Worm (Caenorhabditis elegans) whole organism, L4 larva: ENCODE results near the gene frm-7.

ENCODE experiments used
- T20F7.1 ChIP-seq: fragments of 200-800 bp; sonication (Bioruptor generic); optimal IDR thresholded peaks from 2 replicates; lab custom pipeline; 2018; ENCODE audit warnings: mild to moderate bottlenecking, missing genetic modification characterization, missing compliant biosample characterization
- T26A8.4 ChIP-seq: fragments of 200-800 bp; sonication (Bioruptor generic); IDR thresholded peaks from 2 replicates; pipeline ENCODE4 v1.3.6; 2022; ENCODE audit warnings: missing genetic modification characterization, missing compliant biosample characterization
- aha-1 ChIP-seq: fragments of 150-350 bp; peaks from one replicate; lab custom pipeline; 2014; ENCODE audit warnings: missing biosample characterization, missing genetic modification characterization
- ceh-62 ChIP-seq: sonication (generic microtip); optimal IDR thresholded peaks from 2 replicates; lab custom pipeline; 2017; ENCODE audit warnings: missing biosample characterization, missing genetic modification characterization
- cey-2 ChIP-seq: sonication (generic microtip); optimal IDR thresholded peaks from 3 replicates; lab custom pipeline; 2017; ENCODE audit warnings: missing genetic modification characterization, mild to moderate bottlenecking, missing compliant biosample characterization, antibody characterized with exemption, borderline replicate concordance; ENCODE audit not compliant: insufficient read depth
- daf-12 ChIP-seq: fragments of 150-350 bp; optimal IDR thresholded peaks from 2 replicates; lab custom pipeline; 2014; ENCODE audit warnings: missing biosample characterization, missing genetic modification reagents, missing genetic modification characterization
- daf-16 ChIP-seq, 3 experiments: sonication (generic microtip); optimal IDR thresholded peaks; 2 replicates each; lab custom pipeline; 2016 to 2017; ENCODE audit warnings: missing genetic modification characterization in 3 of 3, missing genetic modification reagents in 3 of 3, mild to moderate bottlenecking in 2 of 3, missing compliant biosample characterization in 2 of 3, missing biosample characterization in 1 of 3, moderate library complexity in 1 of 3
- dmd-6 ChIP-seq: fragments of 200-800 bp; sonication (Bioruptor generic); IDR thresholded peaks from 2 replicates; pipeline ENCODE4 v1.3.6; 2022; ENCODE audit warnings: missing genetic modification reagents, missing genetic modification characterization, missing compliant biosample characterization
- dve-1 ChIP-seq: sonication (generic microtip); optimal IDR thresholded peaks from 2 replicates; lab custom pipeline; 2017; ENCODE audit warnings: antibody characterized with exemption, mild to moderate bottlenecking, missing genetic modification characterization, missing compliant biosample characterization; ENCODE audit not compliant: insufficient read depth
- hlh-11 ChIP-seq: fragments of 200-800 bp; sonication (Bioruptor generic); optimal IDR thresholded peaks from 2 replicates; lab custom pipeline; 2018; ENCODE audit warnings: mild to moderate bottlenecking, missing genetic modification characterization, missing compliant biosample characterization
- hlh-30 ChIP-seq: sonication (generic microtip); optimal IDR thresholded peaks from 2 replicates; lab custom pipeline; 2017; ENCODE audit warnings: antibody characterized with exemption, mild to moderate bottlenecking, missing genetic modification characterization, missing compliant biosample characterization; ENCODE audit not compliant: insufficient read depth
- hmg-1.1 ChIP-seq: fragments of 200-800 bp; sonication (Bioruptor generic); IDR thresholded peaks from 2 replicates; pipeline ENCODE4 v1.3.6; 2022; ENCODE audit warnings: missing genetic modification reagents, missing genetic modification characterization, missing compliant biosample characterization
- lim-7 ChIP-seq: fragments of 200-800 bp; sonication (Bioruptor generic); IDR thresholded peaks from 2 replicates; pipeline ENCODE4 v1.3.6; 2022; ENCODE audit warnings: missing genetic modification characterization, missing compliant biosample characterization
- lin-1 ChIP-seq: fragments of 200-800 bp; sonication (Bioruptor generic); IDR thresholded peaks from 2 replicates; pipeline ENCODE4 v1.3.6; 2022; ENCODE audit warnings: missing genetic modification reagents, missing genetic modification characterization, missing compliant biosample characterization
- lin-15B ChIP-seq: fragments of 150-350 bp; sonication (generic microtip); optimal IDR thresholded peaks from 3 replicates; lab custom pipeline; 2014; ENCODE audit warnings: missing biosample characterization, missing genetic modification characterization
- lin-38 ChIP-seq: fragments of 200-800 bp; sonication (Bioruptor generic); IDR thresholded peaks from 2 replicates; pipeline ENCODE4 v1.3.6; 2022; ENCODE audit warnings: missing genetic modification reagents, missing genetic modification characterization, missing compliant biosample characterization
- mdl-1 ChIP-seq, 2 experiments: fragments of 150-350 bp in 1 of 2; sonication (generic microtip) in 1 of 2; optimal IDR thresholded peaks; 2 replicates each; lab custom pipeline; 2014 to 2017; ENCODE audit warnings: missing biosample characterization in 2 of 2, missing genetic modification characterization in 2 of 2
- mdt-29 ChIP-seq: fragments of 200-800 bp; sonication (Bioruptor generic); IDR thresholded peaks from 2 replicates; pipeline ENCODE4 v1.3.6; 2022; ENCODE audit warnings: missing genetic modification reagents, missing genetic modification characterization, missing compliant biosample characterization
- mep-1 ChIP-seq: fragments of 150-350 bp; sonication (generic microtip); optimal IDR thresholded peaks from 3 replicates; lab custom pipeline; 2014; ENCODE audit warnings: missing biosample characterization, missing genetic modification characterization
- nhr-237 ChIP-seq: sonication (generic microtip); optimal IDR thresholded peaks from 2 replicates; lab custom pipeline; 2017; ENCODE audit warnings: missing biosample characterization, missing genetic modification characterization
- nhr-25 ChIP-seq: sonication (generic microtip); optimal IDR thresholded peaks from 2 replicates; lab custom pipeline; 2017; ENCODE audit warnings: missing genetic modification characterization, mild to moderate bottlenecking, missing compliant biosample characterization, antibody characterized with exemption, moderate library complexity, borderline replicate concordance; ENCODE audit not compliant: insufficient read depth
- nhr-28 ChIP-seq: fragments of 150-350 bp; optimal IDR thresholded peaks from 2 replicates; lab custom pipeline; 2014; ENCODE audit warnings: missing biosample characterization, missing genetic modification characterization
- nhr-41 ChIP-seq: fragments of 200-800 bp; sonication (Bioruptor generic); IDR thresholded peaks from 2 replicates; pipeline ENCODE4 v1.3.6; 2022; ENCODE audit warnings: missing genetic modification reagents, missing genetic modification characterization, missing compliant biosample characterization
- nhr-48 ChIP-seq: sonication (generic microtip); optimal IDR thresholded peaks from 2 replicates; lab custom pipeline; 2016; ENCODE audit warnings: mild to moderate bottlenecking, missing genetic modification characterization, missing compliant biosample characterization
- nhr-76 ChIP-seq: fragments of 150-350 bp; optimal IDR thresholded peaks from 2 replicates; lab custom pipeline; 2014; ENCODE audit warnings: missing biosample characterization, missing genetic modification characterization
- php-3 ChIP-seq: fragments of 200-800 bp; sonication (Bioruptor generic); IDR thresholded peaks from 2 replicates; pipeline ENCODE4 v1.3.6; 2022; ENCODE audit warnings: missing genetic modification reagents, missing genetic modification characterization, missing compliant biosample characterization
- pqm-1 ChIP-seq: sonication (generic microtip); optimal IDR thresholded peaks from 2 replicates; lab custom pipeline; 2017; ENCODE audit warnings: missing biosample characterization, missing genetic modification characterization
- rbr-2 ChIP-seq: sonication (generic microtip); optimal IDR thresholded peaks from 2 replicates; lab custom pipeline; 2016; ENCODE audit warnings: missing genotype, missing genetic modification characterization, missing compliant biosample characterization
- saeg-2 ChIP-seq: fragments of 200-800 bp; sonication (Bioruptor generic); IDR thresholded peaks from 2 replicates; pipeline ENCODE4 v1.3.6; 2022; ENCODE audit warnings: missing genetic modification reagents, missing genetic modification characterization, missing compliant biosample characterization
- skn-1 ChIP-seq: fragments of 150-350 bp; optimal IDR thresholded peaks from 2 replicates; lab custom pipeline; 2014; ENCODE audit warnings: missing biosample characterization, missing genetic modification characterization
- snpc-1.2 ChIP-seq: fragments of 200-800 bp; sonication (Bioruptor generic); IDR thresholded peaks from 2 replicates; pipeline ENCODE4 v1.3.6; 2022; ENCODE audit warnings: missing genetic modification reagents, missing genetic modification characterization, missing compliant biosample characterization
- spr-1 ChIP-seq: sonication (generic microtip); optimal IDR thresholded peaks from 2 replicates; lab custom pipeline; 2016; ENCODE audit warnings: mild to moderate bottlenecking, missing genetic modification characterization, missing compliant biosample characterization
- unc-130 ChIP-seq: sonication (generic microtip); optimal IDR thresholded peaks from 2 replicates; lab custom pipeline; 2016; ENCODE audit warnings: missing genetic modification reagents, missing genetic modification characterization, missing compliant biosample characterization
- unc-62 ChIP-seq, 3 experiments: fragments of 150-350 bp in 1 of 3; sonication (generic microtip); optimal IDR thresholded peaks in 2 of 3; peaks in 1 of 3; 1 replicate in 1 of 3; 2 replicates in 2 of 3; lab custom pipeline; 2014 to 2017; ENCODE audit warnings: missing biosample characterization in 3 of 3, missing genetic modification characterization in 3 of 3, missing genetic modification reagents in 3 of 3, missing genotype in 1 of 3
- zfp-3 ChIP-seq: fragments of 200-800 bp; sonication (Bioruptor generic); conservative IDR thresholded peaks from 2 replicates; pipeline ENCODE4 v1.3.6; 2022; ENCODE audit warnings: missing genetic modification reagents, missing genetic modification characterization, missing compliant biosample characterization
- ztf-7 ChIP-seq: fragments of 150-350 bp; optimal IDR thresholded peaks from 2 replicates; lab custom pipeline; 2014; ENCODE audit warnings: missing biosample characterization, missing genetic modification characterization

The frm-7 gene

ce11 chrV:12301985-12302591, at the start of gene frm-7, which contains the start of gene F55C5.17:
Gene frm-7 (plus strand): TSS chrV:12302484.
Gene F55C5.17 (plus strand): TSS chrV:12302541.
- TF ChIP-seq aha-1 (tag; lab: Kevin White, UChicago) = peak; percentile 17
- TF ChIP-seq rbr-2 (tag; lab: Kevin White, UChicago) = no peak
- TF ChIP-seq ceh-62 (tag; lab: Kevin White, UChicago) = no peak
- peak; percentile 19 for TF ChIP-seq nhr-28 (tag; lab: Kevin White, UChicago)
- TF ChIP-seq dmd-6 (GFP tag; lab: Robert Waterston, UW) = peak; percentile 54
- peak; percentile 60 for TF ChIP-seq T20F7.1
- TF ChIP-seq nhr-76 (tag; lab: Kevin White, UChicago) = no peak
- TF ChIP-seq nhr-48 (tag; lab: Kevin White, UChicago) = peak; percentile 26
- TF ChIP-seq hlh-11 (tag; lab: Kevin White, UChicago) = peak; percentile 73
- no peak for TF ChIP-seq daf-12 (tag; lab: Kevin White, UChicago)
- TF ChIP-seq mdt-29 (GFP tag; lab: Robert Waterston, UW) = peak; percentile 64
- TF ChIP-seq lin-1 = no peak
- peak; percentile 37 for TF ChIP-seq mep-1 (tag; lab: Kevin White, UChicago)
- peak; percentile 84 for TF ChIP-seq hlh-30 (tag; lab: Kevin White, UChicago)
- TF ChIP-seq pqm-1 (tag; lab: Kevin White, UChicago) = peak; percentile 47
- TF ChIP-seq snpc-1.2 (GFP tag; lab: Robert Waterston, UW) = no peak
- TF ChIP-seq spr-1 = no peak
- TF ChIP-seq unc-130 = no peak
- TF ChIP-seq nhr-237 (tag; lab: Kevin White, UChicago) = no peak
- peak; percentile 64; the same call in 1 of the 2 replicates for TF ChIP-seq php-3 (GFP tag; lab: Robert Waterston, UW)
- no peak for TF ChIP-seq daf-16 (GFP tag; optimal IDR thresholded peaks at IDR 0.05; lab: Kevin White, UChicago)
- TF ChIP-seq daf-16 (tag; optimal IDR thresholded peaks at IDR 0.05; lab: Kevin White, UChicago) = peak; percentile 50
- TF ChIP-seq dve-1 = peak; percentile 57
- no peak for TF ChIP-seq mdl-1 (tag; optimal IDR thresholded peaks at IDR 0.05; lab: Kevin White, UChicago)
- TF ChIP-seq nhr-25 (tag; lab: Kevin White, UChicago) = no peak
- 0 out of 2 replicates have a peak, but pooled peaks have one; percentile 9 for TF ChIP-seq nhr-41 (GFP tag; lab: Robert Waterston, UW)
- TF ChIP-seq lim-7 (GFP tag; lab: Robert Waterston, UW) = peak; percentile 15; the same call in 1 of the 2 replicates

- TF ChIP-seq T20F7.1 = no peak
- peak in 1 of 2 experiments; percentile 23 for TF ChIP-seq unc-62 (GFP tag; optimal IDR thresholded peaks at IDR 0.05 in 1 of 2; lab: Kevin White, UChicago)
- no peak for TF ChIP-seq unc-62 (tag; optimal IDR thresholded peaks at IDR 0.05; lab: Kevin White, UChicago)
- TF ChIP-seq nhr-237 (tag; lab: Kevin White, UChicago) = no peak
- no peak for TF ChIP-seq lin-38 (GFP tag; lab: Robert Waterston, UW)
- TF ChIP-seq zfp-3 = no peak
Observed at ce11 chrV:12255343-12255742, 46.9 kb upstream of the frm-7 start, which contains the start of gene T04H1.12. Gene T04H1.12 (plus strand): TSS chrV:12255643.

- no peak for TF ChIP-seq ztf-7 (tag; lab: Kevin White, UChicago)
- TF ChIP-seq cey-2 (tag; lab: Kevin White, UChicago) = no peak
- TF ChIP-seq lin-15B (tag; lab: Kevin White, UChicago) = no peak
- no peak for TF ChIP-seq saeg-2 (GFP tag; lab: Robert Waterston, UW)
- TF ChIP-seq pqm-1 (tag; lab: Kevin White, UChicago) = no peak
- no peak for TF ChIP-seq hmg-1.1 (GFP tag; lab: Robert Waterston, UW)
- no peak for TF ChIP-seq T26A8.4 (GFP tag; lab: Robert Waterston, UW)
- TF ChIP-seq zfp-3 = no peak
- no peak for TF ChIP-seq skn-1 (tag; lab: Kevin White, UChicago)
- TF ChIP-seq nhr-41 (GFP tag; lab: Robert Waterston, UW) = no peak
Observed at ce11 chrV:12256398-12256797, 45.9 kb upstream of the frm-7 start, which contains the start of gene ugt-55. Gene ugt-55 (plus strand): TSS chrV:12256698.
